Fruit fly (Drosophila melanogaster) whole organism, wandering third instar larva: Measurements from ENCODE around the gene Klp31E.

Source experiments
- Abd-B ChIP-seq: fragments of >200 bp; optimal IDR thresholded peaks from 2 replicates; lab custom pipeline; 2017; ENCODE audit warnings: missing biosample characterization, missing genetic modification characterization
- CG32264 ChIP-seq: fragments of 200-800 bp; sonication (Bioruptor generic); optimal IDR thresholded peaks from 2 replicates; lab custom pipeline; 2016; ENCODE audit warnings: missing biosample characterization, missing genetic modification characterization
- CG9705 ChIP-seq: fragments of 200-800 bp; sonication (Bioruptor generic); optimal IDR thresholded peaks from 2 replicates; lab custom pipeline; 2018; ENCODE audit warnings: missing biosample characterization, mild to moderate bottlenecking, missing genetic modification characterization
- CrebA ChIP-seq: fragments of 200-800 bp; sonication (Bioruptor generic); optimal IDR thresholded peaks from 2 replicates; lab custom pipeline; 2016; ENCODE audit warnings: missing biosample characterization, mild to moderate bottlenecking, missing genetic modification characterization, borderline replicate concordance
- Dfd ChIP-seq: fragments of >200 bp; optimal IDR thresholded peaks from 2 replicates; lab custom pipeline; 2017; ENCODE audit warnings: missing biosample characterization, missing genetic modification characterization
- Dif ChIP-seq: fragments of 200-275, 200-300 bp; sonication (Bioruptor generic); optimal IDR thresholded peaks from 2 replicates; lab custom pipeline; 2018; ENCODE audit warnings: missing biosample characterization, missing genetic modification characterization; ENCODE audit not compliant: partially characterized antibody
- GATAd ChIP-seq: sonication (Bioruptor generic); optimal IDR thresholded peaks from 2 replicates; lab custom pipeline; 2016; ENCODE audit warnings: missing biosample characterization, missing genetic modification characterization
- HLH106 ChIP-seq: fragments of 200-800 bp; optimal IDR thresholded peaks from 3 replicates; lab custom pipeline; 2019; ENCODE audit warnings: missing biosample characterization, mild to moderate bottlenecking, missing genetic modification characterization, moderate library complexity
- Hnf4 ChIP-seq: fragments of 200-800 bp; sonication (Bioruptor generic); optimal IDR thresholded peaks from 2 replicates; lab custom pipeline; 2016; ENCODE audit warnings: missing biosample characterization, mild to moderate bottlenecking, missing genetic modification characterization
- Hr78 ChIP-seq: fragments of >200 bp; optimal IDR thresholded peaks from 2 replicates; lab custom pipeline; 2017; ENCODE audit warnings: missing biosample characterization, missing genetic modification characterization
- Hr83 ChIP-seq: fragments of 200-300 bp; sonication (Bioruptor generic); optimal IDR thresholded peaks from 2 replicates; lab custom pipeline; 2016; ENCODE audit warnings: missing biosample characterization, mild to moderate bottlenecking, missing genetic modification characterization, moderate library complexity; ENCODE audit not compliant: poor library complexity, severe bottlenecking
- Jra ChIP-seq: sonication (Bioruptor generic); optimal IDR thresholded peaks from 2 replicates; lab custom pipeline; 2016; ENCODE audit warnings: missing biosample characterization, missing genetic modification characterization
- Mio ChIP-seq: sonication (Bioruptor generic); optimal IDR thresholded peaks from 2 replicates; lab custom pipeline; 2016; ENCODE audit warnings: missing biosample characterization, missing genetic modification characterization
- Myc ChIP-seq: fragments of >200 bp; optimal IDR thresholded peaks from 2 replicates; lab custom pipeline; 2017
- N ChIP-seq: fragments of >200 bp; optimal IDR thresholded peaks from 2 replicates; lab custom pipeline; 2018; ENCODE audit warnings: missing biosample characterization, missing external identifiers, missing genetic modification characterization
- OdsH ChIP-seq: fragments of 200-800 bp; sonication (Bioruptor generic); optimal IDR thresholded peaks from 2 replicates; lab custom pipeline; 2016; ENCODE audit warnings: missing biosample characterization, mild to moderate bottlenecking, missing genetic modification characterization
- Rel ChIP-seq, 2 experiments: fragments of 200-800 bp; sonication (Bioruptor generic) in 1 of 2; optimal IDR thresholded peaks; 2 replicates in 1 of 2; 3 replicates in 1 of 2; lab custom pipeline; 2016 to 2019; ENCODE audit warnings: mild to moderate bottlenecking in 2 of 2, missing biosample characterization in 2 of 2, missing genetic modification characterization in 2 of 2, moderate library complexity in 1 of 2
- Sp1 ChIP-seq: fragments of 200-800 bp; sonication (Bioruptor generic); optimal IDR thresholded peaks from 3 replicates; lab custom pipeline; 2019; ENCODE audit warnings: missing biosample characterization, mild to moderate bottlenecking, missing genetic modification characterization, moderate library complexity
- Vsx2 ChIP-seq: fragments of 200-300, 225-300 bp; sonication (Bioruptor generic); optimal IDR thresholded peaks from 2 replicates; lab custom pipeline; 2018; ENCODE audit warnings: missing biosample characterization, missing genetic modification characterization; ENCODE audit not compliant: partially characterized antibody
- br ChIP-seq: fragments of 200-800 bp; sonication (Bioruptor generic); optimal IDR thresholded peaks from 2 replicates; lab custom pipeline; 2016; ENCODE audit warnings: missing biosample characterization, missing genetic modification characterization
- brk ChIP-seq: fragments of 200-800 bp; sonication (Bioruptor generic); optimal IDR thresholded peaks from 2 replicates; lab custom pipeline; 2016; ENCODE audit warnings: missing biosample characterization, mild to moderate bottlenecking, missing genetic modification characterization
- dl ChIP-seq, 2 experiments: fragments of 175-275, 200-275 bp in 1 of 2; fragments of 200-275 bp in 1 of 2; sonication (Bioruptor generic); optimal IDR thresholded peaks; lab custom pipeline; 2018; ENCODE audit warnings: mild to moderate bottlenecking in 2 of 2, missing biosample characterization in 2 of 2, missing genetic modification characterization in 2 of 2, moderate library complexity in 2 of 2; ENCODE audit not compliant: partially characterized antibody in 2 of 2, insufficient read depth in 1 of 2
- dmrt93B ChIP-seq: fragments of 200-800 bp; sonication (Bioruptor generic); optimal IDR thresholded peaks from 2 replicates; lab custom pipeline; 2018; ENCODE audit warnings: missing biosample characterization, mild to moderate bottlenecking, missing genetic modification characterization
- dsf ChIP-seq: sonication (Bioruptor generic); optimal IDR thresholded peaks from 2 replicates; lab custom pipeline; 2016; ENCODE audit warnings: missing biosample characterization, missing genetic modification characterization, borderline replicate concordance
- ey ChIP-seq: fragments of 200-800 bp; sonication (Bioruptor generic); optimal IDR thresholded peaks from 2 replicates; lab custom pipeline; 2016; ENCODE audit warnings: missing biosample characterization, missing genetic modification characterization
- foxo ChIP-seq, 2 experiments: fragments of 200-800 bp; sonication (Bioruptor generic); optimal IDR thresholded peaks; 2 replicates in 1 of 2; 3 replicates in 1 of 2; lab custom pipeline; 2016 to 2017; ENCODE audit warnings: missing biosample characterization in 2 of 2, missing genetic modification characterization in 2 of 2
- fru ChIP-seq: fragments of 200-800 bp; sonication (Bioruptor generic); optimal IDR thresholded peaks from 3 replicates; lab custom pipeline; 2016; ENCODE audit warnings: missing biosample characterization, mild to moderate bottlenecking, missing genetic modification characterization
- h ChIP-seq: fragments of 200-800 bp; sonication (Bioruptor generic); optimal IDR thresholded peaks from 3 replicates; lab custom pipeline; 2016; ENCODE audit warnings: missing biosample characterization, mild to moderate bottlenecking, missing genetic modification characterization
- jim ChIP-seq: fragments of 175-275, 200-325 bp; sonication (Bioruptor generic); optimal IDR thresholded peaks from 2 replicates; lab custom pipeline; 2016; ENCODE audit warnings: missing biosample characterization, mild to moderate bottlenecking, missing genetic modification characterization
- lola ChIP-seq: fragments of >200 bp; optimal IDR thresholded peaks from 2 replicates; lab custom pipeline; 2017; ENCODE audit warnings: missing biosample characterization, missing genetic modification characterization
- pan ChIP-seq: fragments of >200 bp; optimal IDR thresholded peaks from 2 replicates; lab custom pipeline; 2017
- psq ChIP-seq: fragments of 200-800 bp; sonication (Bioruptor generic); optimal IDR thresholded peaks from 3 replicates; lab custom pipeline; 2017; ENCODE audit warnings: missing biosample characterization, mild to moderate bottlenecking, missing genetic modification characterization, moderate library complexity
- rgr ChIP-seq: fragments of 200-800 bp; sonication (Bioruptor generic); optimal IDR thresholded peaks from 3 replicates; lab custom pipeline; 2016; ENCODE audit warnings: missing biosample characterization, mild to moderate bottlenecking, missing genetic modification characterization
- sage ChIP-seq: fragments of 200-800 bp; sonication (Bioruptor generic); optimal IDR thresholded peaks from 2 replicates; lab custom pipeline; 2016; ENCODE audit warnings: missing biosample characterization, mild to moderate bottlenecking, missing genetic modification characterization
- sv ChIP-seq: fragments of 200-800 bp; sonication (Bioruptor generic); optimal IDR thresholded peaks from 3 replicates; lab custom pipeline; 2016; ENCODE audit warnings: missing biosample characterization, missing genetic modification characterization
- tai ChIP-seq: sonication (Bioruptor generic); optimal IDR thresholded peaks from 2 replicates; lab custom pipeline; 2016; ENCODE audit warnings: missing biosample characterization, missing genetic modification characterization
- usp ChIP-seq: fragments of >200 bp; optimal IDR thresholded peaks from 2 replicates; lab custom pipeline; 2017; ENCODE audit warnings: missing biosample characterization, missing genetic modification characterization
- woc ChIP-seq: sonication (Bioruptor generic); optimal IDR thresholded peaks from 2 replicates; lab custom pipeline; 2016; ENCODE audit warnings: missing biosample characterization, mild to moderate bottlenecking, missing genetic modification characterization

The Klp31E gene

dm6 chr2L:10366525-10366924 lies 47.3 kb upstream of the Klp31E start, which contains the start of gene CG5056:
TSS of gene CG5056 (plus strand) at chr2L:10366692.
- TF ChIP-seq OdsH (GFP tag; lab: Kevin White, UChicago) (no peak), woc (peak; percentile 64), Sp1 (GFP tag; lab: Kevin White, UChicago) (peak; percentile 30)

DNA sequence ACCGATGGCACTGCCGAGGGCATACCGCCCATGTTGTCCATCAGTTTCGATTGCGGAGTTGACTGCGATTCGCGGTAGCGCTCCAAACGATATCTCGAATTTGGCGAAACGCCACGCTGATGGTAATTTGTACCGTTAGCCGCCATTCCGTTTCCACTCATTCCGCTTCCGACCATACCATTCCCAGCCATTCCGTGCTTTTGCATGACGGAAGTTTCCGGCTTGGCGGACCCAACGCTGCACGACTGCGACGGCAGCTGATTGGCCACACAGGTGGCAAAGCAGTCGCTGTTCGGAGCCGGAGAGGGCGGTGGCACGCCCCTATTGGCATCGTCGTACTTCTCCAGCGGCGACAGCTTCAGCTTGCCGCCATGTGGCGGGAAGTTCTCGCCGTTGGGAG lies 41.5 kb upstream of the Klp31E start:
- TF ChIP-seq Abd-B, result no peak
- no peak for TF ChIP-seq OdsH (GFP tag; lab: Kevin White, UChicago)
- no peak for TF ChIP-seq br (GFP tag; lab: Kevin White, UChicago)
- no peak for TF ChIP-seq rgr (GFP tag; lab: Kevin White, UChicago)
- TF ChIP-seq Dif, result no peak
- TF ChIP-seq sage (GFP tag; lab: Kevin White, UChicago), result no peak
- TF ChIP-seq woc, result no peak
- no peak for TF ChIP-seq usp (GFP tag; lab: Kevin White, UChicago)
- TF ChIP-seq ey (GFP tag; lab: Kevin White, UChicago), result no peak
- TF ChIP-seq h (GFP tag; lab: Kevin White, UChicago), result no peak
- TF ChIP-seq CG32264, result no peak
- TF ChIP-seq pan, result no peak
- no peak for TF ChIP-seq Dfd (GFP tag; lab: Kevin White, UChicago)

dm6 chr2L:10373605-10374269 lies 40.1 kb upstream of the Klp31E start, which contains the start of gene rho-5:
TSS of gene rho-5 (minus strand) at chr2L:10373900.
- no peak for TF ChIP-seq rgr (GFP tag; lab: Kevin White, UChicago)
- TF ChIP-seq CG9705 (GFP tag; lab: Kevin White, UChicago), result no peak
- no peak for TF ChIP-seq sv (GFP tag; lab: Kevin White, UChicago)
- TF ChIP-seq dsf (GFP tag; lab: Kevin White, UChicago), result no peak

dm6 chr2L:10375464-10376236 lies 38.2 kb upstream of the Klp31E start, which contains the start of the genes CG33303 and dpr19:
TSS of gene CG33303 (minus strand) at chr2L:10375757.
TSS of gene dpr19 (plus strand) at chr2L:10376168.
- TF ChIP-seq CG9705 (GFP tag; lab: Kevin White, UChicago) (no peak), dsf (GFP tag; lab: Kevin White, UChicago) (no peak), ey (GFP tag; lab: Kevin White, UChicago) (no peak), Dif (no peak), N (no peak), fru (GFP tag; lab: Kevin White, UChicago) (no peak), lola (no peak), sv (GFP tag; lab: Kevin White, UChicago) (no peak), psq (no peak), woc (no peak), Mio (GFP tag; lab: Kevin White, UChicago) (no peak), br (GFP tag; lab: Kevin White, UChicago) (no peak), Myc (no peak), Dfd (GFP tag; lab: Kevin White, UChicago) (no peak), Hr83 (peak; percentile 21), Vsx2 (no peak), Sp1 (GFP tag; lab: Kevin White, UChicago) (peak; percentile 69), rgr (GFP tag; lab: Kevin White, UChicago) (peak; percentile 62), pan (no peak), h (GFP tag; lab: Kevin White, UChicago) (no peak), CrebA (GFP tag; lab: Kevin White, UChicago) (no peak), GATAd (GFP tag; lab: Kevin White, UChicago) (no peak), tai (GFP tag; lab: Kevin White, UChicago) (no peak), OdsH (GFP tag; lab: Kevin White, UChicago) (peak; percentile 18), dl (GFP tag; optimal IDR thresholded peaks at IDR 0.05; lab: Kevin White, UChicago; ENCODE audit: insufficient read depth in 1 of 2, partially characterized antibody in 2 of 2) (no peak), dmrt93B (no peak), Rel (GFP tag; optimal IDR thresholded peaks at IDR 0.05; lab: Kevin White, UChicago) (no peak), Rel (tag; optimal IDR thresholded peaks at IDR 0.05; lab: Kevin White, UChicago) (peak; percentile 43), Abd-B (no peak), Jra (GFP tag; lab: Kevin White, UChicago) (no peak), sage (GFP tag; lab: Kevin White, UChicago) (no peak), usp (GFP tag; lab: Kevin White, UChicago) (no peak), Hr78 (GFP tag; lab: Kevin White, UChicago) (no peak), foxo (GFP tag; optimal IDR thresholded peaks at IDR 0.05; lab: Kevin White, UChicago) (no peak), Hnf4 (no peak), brk (GFP tag; lab: Kevin White, UChicago) (no peak), HLH106 (tag; lab: Kevin White, UChicago) (peak; percentile 69), CG32264 (no peak), jim (no peak)
